Fruit fly (Drosophila melanogaster) whole organism, prepupa: Measurements from ENCODE around the gene Spec2.
A peak's percentile ranks its signal among the peaks of the same experiment; 100 is the strongest.

Source experiments
- Blimp-1 ChIP-seq: fragments of 200-800 bp; sonication (Bioruptor generic); optimal IDR thresholded peaks from 3 replicates; lab custom pipeline; 2017; ENCODE audit warnings: missing biosample characterization, missing genetic modification characterization, mild to moderate bottlenecking, moderate library complexity, missing genetic modification reagents
- CG10669 ChIP-seq: fragments of 200-800 bp; sonication (Bioruptor generic); optimal IDR thresholded peaks from 3 replicates; lab custom pipeline; 2018; ENCODE audit warnings: missing biosample characterization, mild to moderate bottlenecking, missing genetic modification characterization, moderate library complexity
- CG11294 ChIP-seq: fragments of 200-800 bp; sonication (Bioruptor generic); IDR thresholded peaks from 2 replicates; pipeline ENCODE4 v1.3.6; 2022; ENCODE audit warnings: missing biosample characterization, missing genetic modification characterization
- CG11762 ChIP-seq: fragments of 200-800 bp; sonication (Bioruptor generic); optimal IDR thresholded peaks from 3 replicates; lab custom pipeline; 2016; ENCODE audit warnings: missing biosample characterization, missing genetic modification characterization; ENCODE audit not compliant: insufficient read depth
- CG11902 ChIP-seq: fragments of 200-800 bp; sonication (Bioruptor generic); optimal IDR thresholded peaks from 3 replicates; lab custom pipeline; 2016; ENCODE audit warnings: missing biosample characterization, missing genetic modification characterization
- CG16779 ChIP-seq: fragments of 200-800 bp; sonication (Bioruptor generic); optimal IDR thresholded peaks from 3 replicates; lab custom pipeline; 2017; ENCODE audit warnings: missing biosample characterization, mild to moderate bottlenecking, missing genetic modification characterization
- CG31627 ChIP-seq: fragments of 200-800 bp; sonication (Bioruptor generic); optimal IDR thresholded peaks from 3 replicates; lab custom pipeline; 2016; ENCODE audit warnings: missing biosample characterization, missing genetic modification characterization
- CG32006 ChIP-seq: fragments of 200-800 bp; sonication (Bioruptor generic); optimal IDR thresholded peaks from 3 replicates; lab custom pipeline; 2017; ENCODE audit warnings: missing biosample characterization, mild to moderate bottlenecking, missing genetic modification characterization
- CG34406 ChIP-seq: fragments of 200-800 bp; sonication (Bioruptor generic); optimal IDR thresholded peaks from 3 replicates; lab custom pipeline; 2016; ENCODE audit warnings: missing biosample characterization, missing genetic modification characterization
- CG3919 ChIP-seq: fragments of 200-800 bp; sonication (Bioruptor generic); optimal IDR thresholded peaks from 3 replicates; lab custom pipeline; 2016; ENCODE audit warnings: missing biosample characterization, missing genetic modification characterization
- CG4318 ChIP-seq: fragments of 200-800 bp; sonication (Bioruptor generic); optimal IDR thresholded peaks from 3 replicates; lab custom pipeline; 2017; ENCODE audit warnings: missing biosample characterization, mild to moderate bottlenecking, missing genetic modification characterization
- CG6163 ChIP-seq: fragments of 200-800 bp; sonication (Bioruptor generic); IDR thresholded peaks from 3 replicates; pipeline ENCODE4 v1.3.6; 2022; ENCODE audit warnings: missing biosample characterization, missing genetic modification characterization
- CG6276 ChIP-seq: fragments of 200-800 bp; sonication (Bioruptor generic); optimal IDR thresholded peaks from 2 replicates; lab custom pipeline; 2017; ENCODE audit warnings: missing biosample characterization, mild to moderate bottlenecking, missing genetic modification characterization
- CG6792 ChIP-seq: fragments of 200-800 bp; sonication (Bioruptor generic); optimal IDR thresholded peaks from 3 replicates; lab custom pipeline; 2016; ENCODE audit warnings: missing biosample characterization, missing genetic modification characterization
- CG8319 ChIP-seq: fragments of 200-800 bp; sonication (Bioruptor generic); optimal IDR thresholded peaks from 3 replicates; lab custom pipeline; 2016; ENCODE audit warnings: missing biosample characterization, missing genetic modification characterization
- CG9139 ChIP-seq: fragments of 200-800 bp; sonication (Bioruptor generic); optimal IDR thresholded peaks from 3 replicates; lab custom pipeline; 2017; ENCODE audit warnings: missing biosample characterization, mild to moderate bottlenecking, missing genetic modification characterization
- Eip93F ChIP-seq: fragments of 200-800 bp; sonication (Bioruptor generic); optimal IDR thresholded peaks from 2 replicates; lab custom pipeline; 2016; ENCODE audit warnings: missing biosample characterization, mild to moderate bottlenecking, missing genetic modification characterization
- Ets21C ChIP-seq: fragments of 200-800 bp; sonication (Bioruptor generic); optimal IDR thresholded peaks from 3 replicates; lab custom pipeline; 2016; ENCODE audit warnings: missing biosample characterization, missing genetic modification characterization
- Ets96B ChIP-seq: fragments of 200-800 bp; optimal IDR thresholded peaks from 2 replicates; lab custom pipeline; 2019; ENCODE audit warnings: missing biosample characterization, mild to moderate bottlenecking, missing genetic modification characterization, moderate library complexity
- Gug ChIP-seq: fragments of 200-800 bp; sonication (Bioruptor generic); IDR thresholded peaks from 2 replicates; pipeline ENCODE4 v1.3.6; 2022; ENCODE audit warnings: missing biosample characterization, missing genetic modification characterization
- Hr38 ChIP-seq: sonication (Bioruptor generic); optimal IDR thresholded peaks from 2 replicates; lab custom pipeline; 2016; ENCODE audit warnings: missing biosample characterization, missing genetic modification characterization
- Hr39 ChIP-seq: fragments of 200-800 bp; sonication (Bioruptor generic); optimal IDR thresholded peaks from 2 replicates; lab custom pipeline; 2016; ENCODE audit warnings: missing biosample characterization, missing genetic modification characterization
- Hr4 ChIP-seq: fragments of 200-800 bp; sonication (Bioruptor generic); optimal IDR thresholded peaks from 3 replicates; lab custom pipeline; 2016; ENCODE audit warnings: missing biosample characterization, missing genetic modification characterization
- OdsH ChIP-seq: fragments of 200-800 bp; sonication (Bioruptor generic); optimal IDR thresholded peaks from 3 replicates; lab custom pipeline; 2016; ENCODE audit warnings: missing biosample characterization, missing genetic modification characterization
- Smox ChIP-seq: fragments of 200-800 bp; sonication (Bioruptor generic); optimal IDR thresholded peaks from 3 replicates; lab custom pipeline; 2016; ENCODE audit warnings: missing biosample characterization, missing genetic modification characterization
- Sox102F ChIP-seq: fragments of 200-800 bp; sonication (Bioruptor generic); optimal IDR thresholded peaks from 2 replicates; lab custom pipeline; 2016; ENCODE audit warnings: missing biosample characterization, mild to moderate bottlenecking, missing genetic modification characterization
- Sox14 ChIP-seq: fragments of 200-800 bp; sonication (Bioruptor generic); optimal IDR thresholded peaks from 3 replicates; lab custom pipeline; 2016; ENCODE audit warnings: missing biosample characterization, missing genetic modification characterization
- Sox15 ChIP-seq: fragments of 200-800 bp; sonication (Bioruptor generic); optimal IDR thresholded peaks from 3 replicates; lab custom pipeline; 2016; ENCODE audit warnings: missing biosample characterization, missing genetic modification characterization
- achi ChIP-seq: fragments of 200-800 bp; sonication (Bioruptor generic); optimal IDR thresholded peaks from 3 replicates; lab custom pipeline; 2016; ENCODE audit warnings: missing biosample characterization, missing genetic modification characterization
- acj6 ChIP-seq: fragments of 200-800 bp; sonication (Bioruptor generic); optimal IDR thresholded peaks from 3 replicates; lab custom pipeline; 2016; ENCODE audit warnings: missing biosample characterization, missing genetic modification characterization
- cyc ChIP-seq: fragments of 200-800 bp; sonication (Bioruptor generic); optimal IDR thresholded peaks from 3 replicates; lab custom pipeline; 2016; ENCODE audit warnings: missing biosample characterization, missing genetic modification characterization
- dac ChIP-seq: fragments of 200-800 bp; sonication (Bioruptor generic); optimal IDR thresholded peaks from 2 replicates; lab custom pipeline; 2017; ENCODE audit warnings: missing biosample characterization, mild to moderate bottlenecking, missing genetic modification characterization
- eg ChIP-seq: fragments of 200-800 bp; sonication (Bioruptor generic); IDR thresholded peaks from 3 replicates; pipeline ENCODE4 v1.3.6; 2022; ENCODE audit warnings: missing biosample characterization, missing genetic modification characterization
- esn ChIP-seq: fragments of 200-800 bp; sonication (Bioruptor generic); optimal IDR thresholded peaks from 2 replicates; lab custom pipeline; 2016; ENCODE audit warnings: missing biosample characterization, mild to moderate bottlenecking, missing genetic modification characterization, moderate library complexity
- fd59A ChIP-seq: fragments of 200-800 bp; sonication (Bioruptor generic); optimal IDR thresholded peaks from 2 replicates; lab custom pipeline; 2017; ENCODE audit warnings: missing biosample characterization, mild to moderate bottlenecking, missing genetic modification characterization, missing genetic modification reagents
- fkh ChIP-seq: fragments of 200-800 bp; sonication (Bioruptor generic); optimal IDR thresholded peaks from 3 replicates; lab custom pipeline; 2017; ENCODE audit warnings: missing biosample characterization, mild to moderate bottlenecking, missing genetic modification characterization, moderate library complexity
- lz ChIP-seq: fragments of 200-800 bp; sonication (Bioruptor generic); optimal IDR thresholded peaks from 3 replicates; lab custom pipeline; 2016; ENCODE audit warnings: missing biosample characterization, missing genetic modification characterization
- net ChIP-seq: fragments of 200-800 bp; sonication (Bioruptor generic); optimal IDR thresholded peaks from 3 replicates; lab custom pipeline; 2016; ENCODE audit warnings: missing biosample characterization, missing genetic modification characterization
- pdm3 ChIP-seq: fragments of 200-800 bp; sonication (Bioruptor generic); optimal IDR thresholded peaks from 3 replicates; lab custom pipeline; 2016; ENCODE audit warnings: missing biosample characterization, missing genetic modification characterization
- salr ChIP-seq, 2 experiments: fragments of 200-800 bp; sonication (Bioruptor generic); optimal IDR thresholded peaks; 3 replicates each; lab custom pipeline; 2016 to 2018; ENCODE audit warnings: missing biosample characterization in 2 of 2, missing genetic modification characterization in 2 of 2, mild to moderate bottlenecking in 1 of 2
- spab ChIP-seq: fragments of 200-800 bp; sonication (Bioruptor generic); optimal IDR thresholded peaks from 2 replicates; lab custom pipeline; 2017; ENCODE audit warnings: missing biosample characterization, mild to moderate bottlenecking, missing genetic modification characterization, missing genetic modification reagents
- ss ChIP-seq, 2 experiments: fragments of 200-800 bp; sonication (Bioruptor generic); optimal IDR thresholded peaks; 2 replicates in 1 of 2; 3 replicates in 1 of 2; lab custom pipeline; 2017 to 2018; ENCODE audit warnings: mild to moderate bottlenecking in 2 of 2, missing biosample characterization in 2 of 2, missing genetic modification characterization in 2 of 2, moderate library complexity in 1 of 2
- svp ChIP-seq: fragments of 200-800 bp; sonication (Bioruptor generic); peaks from one replicate; lab custom pipeline; 2016; ENCODE audit warnings: missing biosample characterization, missing genetic modification characterization
- topi ChIP-seq: fragments of 200-800 bp; sonication (Bioruptor generic); optimal IDR thresholded peaks from 3 replicates; lab custom pipeline; 2016; ENCODE audit warnings: missing biosample characterization, missing genetic modification characterization

Gene Spec2

dm6 chr3R:5648569-5649476 is 24.9 kb upstream of the Spec2 start, which contains the start of the genes MTA1-like and Sec23 (continued):
- TF ChIP-seq CG9139 (no peak), Blimp-1 (GFP tag; lab: Kevin White, UChicago) (no peak), esn (GFP tag; lab: Kevin White, UChicago) (peak; percentile 73), Sox15 (peak; percentile 43), CG4318 (GFP tag; lab: Kevin White, UChicago) (no peak), CG34406 (GFP tag; lab: Kevin White, UChicago) (peak; percentile 50), CG32006 (GFP tag; lab: Kevin White, UChicago) (peak; percentile 66), net (peak; percentile 34), Sox102F (GFP tag; lab: Kevin White, UChicago) (peak; percentile 58), CG6163 (GFP tag; lab: Robert Waterston, UW) (peak; percentile 31; the same call in 1 of the 3 replicates)

DNA sequence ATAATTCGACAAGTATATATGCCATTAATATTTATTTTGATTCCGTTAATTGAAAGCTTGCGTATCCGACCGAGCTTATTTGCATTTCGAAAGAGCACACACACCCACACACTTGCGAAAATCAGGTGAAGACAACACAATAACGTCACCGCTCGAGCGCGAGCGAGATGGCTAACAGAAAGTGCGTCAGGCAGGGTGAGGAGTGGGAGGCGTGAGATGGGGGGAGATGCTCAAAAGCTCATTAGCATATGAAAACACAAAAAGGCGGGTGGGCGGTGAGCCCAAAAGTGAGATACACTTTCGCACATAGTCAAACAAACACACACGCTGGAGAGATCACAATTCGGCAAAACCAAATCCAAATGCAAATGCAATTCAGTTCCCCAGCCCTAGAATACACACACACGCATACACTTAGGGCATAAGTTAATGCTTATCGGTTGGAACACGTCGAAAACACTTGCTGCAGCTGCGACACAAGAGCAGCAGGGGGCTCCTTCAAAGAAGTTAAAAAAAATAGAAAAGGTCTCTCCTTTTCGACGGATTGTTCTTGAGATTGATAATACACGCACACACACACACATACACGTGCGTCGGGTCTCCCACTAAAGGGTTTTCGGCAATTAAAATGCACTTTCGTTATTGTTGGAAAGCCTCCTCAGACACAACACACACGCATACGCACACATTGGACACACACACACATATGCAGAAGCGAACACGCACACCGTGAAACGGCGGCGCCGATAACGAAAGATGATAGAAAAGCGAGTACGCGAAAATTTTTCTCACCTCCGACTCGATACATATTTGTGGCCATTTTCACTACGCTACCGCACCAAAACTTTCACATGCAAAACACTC is 24.0 kb upstream of the Spec2 start:
- no peak for TF ChIP-seq Hr39 (GFP tag; lab: Kevin White, UChicago)
- TF ChIP-seq Sox15, result no peak
- TF ChIP-seq CG4318 (GFP tag; lab: Kevin White, UChicago), result no peak
- peak; percentile 24 for TF ChIP-seq CG31627 (GFP tag; lab: Kevin White, UChicago)
- TF ChIP-seq lz (GFP tag; lab: Kevin White, UChicago), result no peak
- TF ChIP-seq net, result no peak
- TF ChIP-seq CG6276 (GFP tag; lab: Kevin White, UChicago), result no peak
- TF ChIP-seq Blimp-1 (GFP tag; lab: Kevin White, UChicago), result no peak
- peak; percentile 28 for TF ChIP-seq esn (GFP tag; lab: Kevin White, UChicago)
- peak; percentile 22 for TF ChIP-seq CG34406 (GFP tag; lab: Kevin White, UChicago)
- TF ChIP-seq Eip93F (GFP tag; lab: Kevin White, UChicago), result peak; percentile 60
- no peak for TF ChIP-seq CG3919 (GFP tag; lab: Kevin White, UChicago)
- TF ChIP-seq dac (GFP tag; lab: Kevin White, UChicago), result no peak
- TF ChIP-seq eg (GFP tag; lab: Robert Waterston, UW), result no peak
- no peak for TF ChIP-seq CG8319
- no peak for TF ChIP-seq salr (GFP tag; optimal IDR thresholded peaks at IDR 0.05; lab: Kevin White, UChicago)
- TF ChIP-seq Smox, result no peak
- TF ChIP-seq ss (GFP tag; optimal IDR thresholded peaks at IDR 0.05; lab: Kevin White, UChicago), result no peak
- peak; percentile 41 for TF ChIP-seq fkh
- TF ChIP-seq cyc (GFP tag; lab: Kevin White, UChicago), result peak; percentile 7
- TF ChIP-seq Sox102F (GFP tag; lab: Kevin White, UChicago), result no peak
- no peak for TF ChIP-seq CG9139
- no peak for TF ChIP-seq Ets96B (tag; lab: Kevin White, UChicago)
- no peak for TF ChIP-seq acj6
- TF ChIP-seq Ets21C (GFP tag; lab: Kevin White, UChicago), result no peak
- no peak for TF ChIP-seq fd59A (GFP tag; lab: Kevin White, UChicago)
- TF ChIP-seq topi (GFP tag; lab: Kevin White, UChicago), result no peak
- TF ChIP-seq Gug (GFP tag; lab: Robert Waterston, UW), result 0 out of 2 replicates have a peak, but pooled peaks have one; percentile 11
- TF ChIP-seq CG11762 (GFP tag; lab: Kevin White, UChicago), result no peak
- 0 out of 3 replicates have a peak, but pooled peaks have one; percentile 38 for TF ChIP-seq CG6163 (GFP tag; lab: Robert Waterston, UW)
- TF ChIP-seq CG16779 (tag; lab: Kevin White, UChicago), result no peak
- no peak for TF ChIP-seq CG10669 (GFP tag; lab: Kevin White, UChicago)
- no peak for TF ChIP-seq achi (GFP tag; lab: Kevin White, UChicago)
- TF ChIP-seq Hr38 (GFP tag; lab: Kevin White, UChicago), result no peak
- no peak for TF ChIP-seq CG11294
- TF ChIP-seq svp (GFP tag; lab: Kevin White, UChicago), result peak; percentile 88
- TF ChIP-seq CG32006 (GFP tag; lab: Kevin White, UChicago), result no peak
- peak; percentile 5 for TF ChIP-seq CG6792 (GFP tag; lab: Kevin White, UChicago)
- no peak for TF ChIP-seq CG11902 (GFP tag; lab: Kevin White, UChicago)
- no peak for TF ChIP-seq pdm3
- no peak for TF ChIP-seq Hr4
- peak; percentile 18 for TF ChIP-seq Sox14 (GFP tag; lab: Kevin White, UChicago)
- TF ChIP-seq spab (GFP tag; lab: Kevin White, UChicago), result no peak
- TF ChIP-seq OdsH, result no peak
